Worm (Caenorhabditis elegans) whole organism, mixed stage, embryonic: ENCODE measurements around the gene dct-6.

Source experiments
- ces-1 ChIP-seq: fragments of 150-350 bp; optimal IDR thresholded peaks from 2 replicates; lab custom pipeline; 2014; ENCODE audit warnings: missing biosample characterization, missing genetic modification reagents, missing genetic modification characterization
- elt-1 ChIP-seq: sonication (generic microtip); optimal IDR thresholded peaks from 2 replicates; lab custom pipeline; 2017; ENCODE audit warnings: missing genetic modification characterization, mild to moderate bottlenecking, missing compliant biosample characterization, antibody characterized with exemption, moderate library complexity, borderline replicate concordance; ENCODE audit not compliant: insufficient read depth
- elt-3 ChIP-seq: fragments of 150-350 bp; optimal IDR thresholded peaks from 2 replicates; lab custom pipeline; 2014; ENCODE audit warnings: missing biosample characterization, missing genetic modification characterization
- lin-13 ChIP-seq: fragments of 150-350 bp; optimal IDR thresholded peaks from 2 replicates; lab custom pipeline; 2014; ENCODE audit warnings: missing biosample characterization, missing genetic modification characterization
- nhr-12 ChIP-seq: fragments of 150-350 bp; optimal IDR thresholded peaks from 2 replicates; lab custom pipeline; 2014; ENCODE audit warnings: missing biosample characterization, missing genetic modification characterization
- nhr-237 ChIP-seq: fragments of 150-350 bp; optimal IDR thresholded peaks from 2 replicates; lab custom pipeline; 2014; ENCODE audit warnings: missing biosample characterization, missing genetic modification characterization
- nhr-28 ChIP-seq: fragments of 150-350 bp; optimal IDR thresholded peaks from 2 replicates; lab custom pipeline; 2014; ENCODE audit warnings: missing biosample characterization, missing genetic modification characterization
- sptf-1 ChIP-seq: sonication (generic microtip); optimal IDR thresholded peaks from 2 replicates; lab custom pipeline; 2017; ENCODE audit warnings: mild to moderate bottlenecking, missing genetic modification characterization, moderate library complexity, missing compliant biosample characterization
- unc-39 ChIP-seq: fragments of 150-350 bp; optimal IDR thresholded peaks from 2 replicates; lab custom pipeline; 2014; ENCODE audit warnings: missing biosample characterization, missing genetic modification characterization
- unc-62 ChIP-seq: fragments of 150-350 bp; optimal IDR thresholded peaks from 2 replicates; lab custom pipeline; 2014; ENCODE audit warnings: missing biosample characterization, missing genetic modification reagents, missing genetic modification characterization
- zip-8 ChIP-seq: fragments of 150-350 bp; optimal IDR thresholded peaks from 2 replicates; lab custom pipeline; 2014; ENCODE audit warnings: missing biosample characterization, missing genetic modification characterization
- ztf-11 ChIP-seq: fragments of 150-350 bp; optimal IDR thresholded peaks from 2 replicates; lab custom pipeline; 2014; ENCODE audit warnings: missing biosample characterization, missing genetic modification characterization

DNA sequence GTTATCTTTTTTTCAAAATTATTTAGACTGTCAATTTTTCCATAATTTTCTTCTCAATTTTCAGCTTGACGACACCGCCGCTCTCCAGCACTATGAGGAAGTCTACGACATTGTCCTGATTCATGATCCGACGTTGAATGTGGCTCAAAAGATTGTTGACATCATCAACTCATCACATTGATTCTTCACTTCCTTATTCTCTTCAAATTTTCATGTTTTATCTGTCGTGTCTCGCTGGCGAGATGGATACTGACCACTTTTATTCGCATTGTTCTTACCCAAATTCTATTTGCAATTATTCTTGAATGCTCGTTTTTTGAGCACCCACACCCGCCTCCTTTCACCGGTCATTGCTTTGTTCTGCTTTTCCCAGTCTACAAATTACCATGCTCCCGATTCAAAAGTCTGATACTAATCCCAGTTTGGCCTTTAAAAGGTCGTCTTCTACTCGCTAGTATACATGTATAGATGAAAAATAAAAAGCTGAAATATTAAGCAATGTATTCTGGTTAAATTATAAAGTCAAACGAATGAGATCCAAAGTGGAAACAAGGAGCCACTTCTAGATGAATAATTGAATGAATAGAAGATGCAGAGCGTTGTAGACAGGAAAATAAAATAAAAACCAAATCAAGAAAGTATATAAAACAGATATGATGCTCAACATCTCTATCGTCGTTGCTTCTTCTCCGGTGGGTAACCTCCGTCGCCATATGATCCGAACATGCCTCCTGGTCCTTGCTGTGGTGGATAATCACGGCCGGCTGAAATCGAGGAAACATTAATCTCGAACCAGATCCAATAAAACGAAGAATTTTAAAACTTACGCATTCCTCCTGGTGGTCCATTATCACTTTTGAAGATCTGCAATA lies 12.9 kb upstream of the dct-6 start:
- TF ChIP-seq elt-1 (tag; lab: Kevin White, UChicago) (no peak), nhr-12 (tag; lab: Kevin White, UChicago) (no peak), ztf-11 (tag; lab: Kevin White, UChicago) (no peak), zip-8 (tag; lab: Kevin White, UChicago) (no peak), unc-62 (GFP tag; lab: Kevin White, UChicago) (no peak), unc-39 (tag; lab: Kevin White, UChicago) (no peak), lin-13 (tag; lab: Kevin White, UChicago) (no peak), nhr-237 (tag; lab: Kevin White, UChicago) (no peak), nhr-28 (tag; lab: Kevin White, UChicago) (no peak), ces-1 (GFP tag; lab: Kevin White, UChicago) (no peak), sptf-1 (tag; lab: Kevin White, UChicago) (no peak), elt-3 (tag; lab: Kevin White, UChicago) (no peak)
